Fruit fly (Drosophila melanogaster): Measurements from ENCODE around the gene CG42750.

CG42750 gene

dm6 chr2L:18267815-18268214, 7.8 kb downstream of the CG42750 start (continued):
- TF ChIP-seq Nf-YB (GFP tag; optimal IDR thresholded peaks at IDR 0.05) (no peak), CG30020 (tag; optimal IDR thresholded peaks at IDR 0.05) (no peak), Drgx (GFP tag; IDR thresholded peaks at IDR 0.05) (no peak), lbe (GFP tag; optimal IDR thresholded peaks at IDR 0.05) (no peak), jumu (GFP tag; optimal IDR thresholded peaks at IDR 0.05) (no peak), sisA (GFP tag; IDR thresholded peaks at IDR 0.05) (no peak), Abd-B (GFP tag; optimal IDR thresholded peaks at IDR 0.05) (no peak), al (GFP tag; IDR thresholded peaks at IDR 0.05) (no peak), CG18262 (tag; optimal IDR thresholded peaks at IDR 0.05) (no peak), corto (GFP tag; optimal IDR thresholded peaks at IDR 0.05) (no peak), ERR (GFP tag; optimal IDR thresholded peaks at IDR 0.05) (no peak), Ravus (GFP tag; IDR thresholded peaks at IDR 0.05) (no peak), Opbp (GFP tag; IDR thresholded peaks at IDR 0.05; ENCODE audit: partially characterized antibody) (no peak), zfh2 (GFP tag; optimal IDR thresholded peaks at IDR 0.05) (no peak), CG12769 (tag; optimal IDR thresholded peaks at IDR 0.05) (no peak), slp2 (GFP tag; optimal IDR thresholded peaks at IDR 0.05) (no peak), CG5245 (GFP tag; optimal IDR thresholded peaks at IDR 0.05) (no peak), Doc2 (GFP tag; IDR thresholded peaks at IDR 0.05) (no peak), pfk (GFP tag; optimal IDR thresholded peaks at IDR 0.05) (no peak), CG34422 (GFP tag; IDR thresholded peaks at IDR 0.05) (no peak), ewg (GFP tag; optimal IDR thresholded peaks at IDR 0.05) (no peak), Max (GFP tag; optimal IDR thresholded peaks at IDR 0.05) (no peak), cad (GFP tag; optimal IDR thresholded peaks at IDR 0.05) (no peak), CG15073 (GFP tag; optimal IDR thresholded peaks at IDR 0.05) (no peak), CG6254 (GFP tag; optimal IDR thresholded peaks at IDR 0.05) (no peak), yki (optimal IDR thresholded peaks at IDR 0.05) (no peak), oc (tag; optimal IDR thresholded peaks at IDR 0.05) (no peak), ap (GFP tag; IDR thresholded peaks at IDR 0.05) (no peak), ind (GFP tag; optimal IDR thresholded peaks at IDR 0.05) (no peak), CG13287 (GFP tag; IDR thresholded peaks at IDR 0.05; ENCODE audit: partially characterized antibody) (no peak), en (GFP tag; optimal IDR thresholded peaks at IDR 0.05) (no peak), Stat92E (GFP tag; optimal IDR thresholded peaks at IDR 0.05) (no peak), CG10543 (GFP tag; optimal IDR thresholded peaks at IDR 0.05) (no peak), CTCF (GFP tag; optimal IDR thresholded peaks at IDR 0.05) (no peak), CG4730 (GFP tag; IDR thresholded peaks at IDR 0.05) (no peak), Doc3 (GFP tag; IDR thresholded peaks at IDR 0.05; ENCODE audit: partially characterized antibody) (no peak), CG4424 (GFP tag; optimal IDR thresholded peaks at IDR 0.05) (no peak), Dip2 (GFP tag; IDR thresholded peaks at IDR 0.05) (no peak), cato (GFP tag; optimal IDR thresholded peaks at IDR 0.05; ENCODE audit: borderline replicate concordance) (no peak), CG1603 (tag; optimal IDR thresholded peaks at IDR 0.05) (no peak), Rx (GFP tag; IDR thresholded peaks at IDR 0.05) (no peak), CG17912 (GFP tag; optimal IDR thresholded peaks at IDR 0.05) (no peak), Dad (GFP tag; optimal IDR thresholded peaks at IDR 0.05) (no peak), Fer1 (GFP tag; optimal IDR thresholded peaks at IDR 0.05) (peak; percentile 60), CG12071 (GFP tag; optimal IDR thresholded peaks at IDR 0.05) (peak; percentile 17), hbn (GFP tag; IDR thresholded peaks at IDR 0.05; ENCODE audit: partially characterized antibody) (no peak), ATbp (GFP tag; optimal IDR thresholded peaks at IDR 0.05) (no peak), shn (GFP tag; optimal IDR thresholded peaks at IDR 0.05) (no peak), HLHmδ (GFP tag; optimal IDR thresholded peaks at IDR 0.05) (no peak), CG14014 (GFP tag; IDR thresholded peaks at IDR 0.05) (no peak), aop (GFP tag; IDR thresholded peaks at IDR 0.05) (no peak), Hsf (GFP tag; optimal IDR thresholded peaks at IDR 0.05) (no peak), p53 (GFP tag; optimal IDR thresholded peaks at IDR 0.05) (no peak)

All from whole organism, embryonic.